Worm (Caenorhabditis elegans) whole organism, midembryonic: ENCODE measurements around the gene F46H5.7.

Experiments
- T22C8.4 ChIP-seq: fragments of 200-800 bp; sonication (Bioruptor generic); IDR thresholded peaks from 2 replicates; pipeline ENCODE4 v1.3.6; 2022; ENCODE audit warnings: missing genetic modification characterization, missing compliant biosample characterization
- cog-1 ChIP-seq: sonication (generic microtip); optimal IDR thresholded peaks from 2 replicates; lab custom pipeline; 2016; ENCODE audit warnings: missing genetic modification characterization, missing compliant biosample characterization
- flt-1 ChIP-seq: fragments of 200-800 bp; sonication (Bioruptor generic); IDR thresholded peaks from 2 replicates; pipeline ENCODE4 v1.3.6; 2022; ENCODE audit warnings: missing genetic modification characterization, missing compliant biosample characterization
- klf-2 ChIP-seq: fragments of 200-800 bp; sonication (Bioruptor generic); conservative IDR thresholded peaks from 2 replicates; pipeline ENCODE4 v1.3.6; 2022; ENCODE audit warnings: missing genetic modification reagents, missing genetic modification characterization, missing compliant biosample characterization
- med-1 ChIP-seq: sonication (generic microtip); optimal IDR thresholded peaks from 2 replicates; lab custom pipeline; 2017; ENCODE audit warnings: missing genetic modification characterization, mild to moderate bottlenecking, missing compliant biosample characterization, antibody characterized with exemption, missing genetic modification reagents; ENCODE audit not compliant: insufficient read depth
- ref-1 ChIP-seq: fragments of 200-800 bp; sonication (Bioruptor generic); conservative IDR thresholded peaks from 2 replicates; pipeline ENCODE4 v1.3.6; 2022; ENCODE audit warnings: missing genetic modification reagents, missing genetic modification characterization, missing compliant biosample characterization
- tab-1 ChIP-seq: fragments of 200-800 bp; sonication (Bioruptor generic); IDR thresholded peaks from 2 replicates; pipeline ENCODE4 v1.3.6; 2022; ENCODE audit warnings: missing genetic modification characterization, missing compliant biosample characterization
- ztf-23 ChIP-seq: fragments of 200-800 bp; sonication (Bioruptor generic); IDR thresholded peaks from 2 replicates; pipeline ENCODE4 v1.3.6; 2022; ENCODE audit warnings: missing genetic modification reagents, missing genetic modification characterization, missing compliant biosample characterization
- ztf-29 ChIP-seq: fragments of 200-800 bp; sonication (Bioruptor generic); IDR thresholded peaks from 2 replicates; pipeline ENCODE4 v1.3.6; 2022; ENCODE audit warnings: missing genetic modification reagents, missing genetic modification characterization, missing compliant biosample characterization

Gene F46H5.7

ce11 chrX:7242878-7243277, at the start of gene F46H5.7:
Gene F46H5.7, minus strand, starts transcription at chrX:7242983.
- TF ChIP-seq ref-1 (GFP tag; lab: Robert Waterston, UW) = no peak
- TF ChIP-seq ztf-23 (GFP tag; lab: Robert Waterston, UW) = no peak
- no peak for TF ChIP-seq cog-1 (tag; lab: Kevin White, UChicago)
- TF ChIP-seq T22C8.4 (GFP tag; lab: Robert Waterston, UW) = no peak
- no peak for TF ChIP-seq flt-1 (GFP tag; lab: Robert Waterston, UW)
- TF ChIP-seq ztf-29 (GFP tag; lab: Robert Waterston, UW) = no peak
- TF ChIP-seq tab-1 = no peak
- TF ChIP-seq klf-2 (GFP tag; lab: Robert Waterston, UW) = no peak
- no peak for TF ChIP-seq med-1 (GFP tag; lab: Kevin White, UChicago)

- TF ChIP-seq ztf-29 (GFP tag; lab: Robert Waterston, UW) (no peak), klf-2 (GFP tag; lab: Robert Waterston, UW) (no peak), flt-1 (GFP tag; lab: Robert Waterston, UW) (no peak), tab-1 (no peak), med-1 (GFP tag; lab: Kevin White, UChicago) (no peak), ztf-23 (GFP tag; lab: Robert Waterston, UW) (no peak)
Measured at ce11 chrX:7291810-7292209, 49.0 kb upstream of the F46H5.7 start, which contains the start of gene lron-7. Gene lron-7, plus strand, starts transcription at chrX:7292132.

ce11 chrX:7290859-7291628, 48.3 kb upstream of the F46H5.7 start:
- TF ChIP-seq ref-1 (GFP tag; lab: Robert Waterston, UW) (no peak), tab-1 (no peak), ztf-23 (GFP tag; lab: Robert Waterston, UW) (no peak), ztf-29 (GFP tag; lab: Robert Waterston, UW) (no peak), flt-1 (GFP tag; lab: Robert Waterston, UW) (no peak), T22C8.4 (GFP tag; lab: Robert Waterston, UW) (no peak), cog-1 (tag; lab: Kevin White, UChicago) (no peak), klf-2 (GFP tag; lab: Robert Waterston, UW) (no peak), med-1 (GFP tag; lab: Kevin White, UChicago) (no peak)

- TF ChIP-seq cog-1 (tag; lab: Kevin White, UChicago) (no peak), tab-1 (no peak), ztf-29 (GFP tag; lab: Robert Waterston, UW) (no peak), T22C8.4 (GFP tag; lab: Robert Waterston, UW) (no peak), flt-1 (GFP tag; lab: Robert Waterston, UW) (no peak), med-1 (GFP tag; lab: Kevin White, UChicago) (no peak), ztf-23 (GFP tag; lab: Robert Waterston, UW) (no peak)
Measured at ce11 chrX:7289565-7289964, 46.8 kb upstream of the F46H5.7 start.

ce11 chrX:7284724-7285184, 42.0 kb upstream of the F46H5.7 start:
- no peak for TF ChIP-seq ref-1 (GFP tag; lab: Robert Waterston, UW)
- TF ChIP-seq cog-1 (tag; lab: Kevin White, UChicago) = no peak
- no peak for TF ChIP-seq med-1 (GFP tag; lab: Kevin White, UChicago)
- no peak for TF ChIP-seq flt-1 (GFP tag; lab: Robert Waterston, UW)
- no peak for TF ChIP-seq klf-2 (GFP tag; lab: Robert Waterston, UW)
- TF ChIP-seq T22C8.4 (GFP tag; lab: Robert Waterston, UW) = no peak
- TF ChIP-seq tab-1 = no peak
- TF ChIP-seq ztf-29 (GFP tag; lab: Robert Waterston, UW) = no peak
- TF ChIP-seq ztf-23 (GFP tag; lab: Robert Waterston, UW) = no peak

- TF ChIP-seq klf-2 (GFP tag; lab: Robert Waterston, UW) (no peak), cog-1 (tag; lab: Kevin White, UChicago) (no peak), flt-1 (GFP tag; lab: Robert Waterston, UW) (no peak), ztf-29 (GFP tag; lab: Robert Waterston, UW) (no peak), tab-1 (no peak), T22C8.4 (GFP tag; lab: Robert Waterston, UW) (no peak), ztf-23 (GFP tag; lab: Robert Waterston, UW) (no peak), ref-1 (GFP tag; lab: Robert Waterston, UW) (no peak), med-1 (GFP tag; lab: Kevin White, UChicago) (no peak)
Measured at ce11 chrX:7283136-7283535, 40.4 kb upstream of the F46H5.7 start.

- TF ChIP-seq med-1 (GFP tag; lab: Kevin White, UChicago) (no peak), ztf-23 (GFP tag; lab: Robert Waterston, UW) (no peak), ref-1 (GFP tag; lab: Robert Waterston, UW) (no peak), flt-1 (GFP tag; lab: Robert Waterston, UW) (no peak), tab-1 (no peak), cog-1 (tag; lab: Kevin White, UChicago) (no peak), T22C8.4 (GFP tag; lab: Robert Waterston, UW) (no peak), klf-2 (GFP tag; lab: Robert Waterston, UW) (no peak), ztf-29 (GFP tag; lab: Robert Waterston, UW) (no peak)
Measured at ce11 chrX:7281347-7281746, 38.6 kb upstream of the F46H5.7 start.

ce11 chrX:7279671-7280389, 37.0 kb upstream of the F46H5.7 start, which contains the start of gene unc-10:
Gene unc-10, minus strand, starts transcription at chrX:7280322.
- TF ChIP-seq flt-1 (GFP tag; lab: Robert Waterston, UW) = no peak

ce11 chrX:7278095-7278494, 35.3 kb upstream of the F46H5.7 start:
- TF ChIP-seq ref-1 (GFP tag; lab: Robert Waterston, UW) = no peak
